Fruit fly (Drosophila melanogaster) whole organism, embryonic: ENCODE data around the gene CG6878.

ENCODE experiments used
- Ada2b ChIP-seq: fragments of 200-800 bp; sonication (Bioruptor generic); IDR thresholded peaks from 2 replicates; pipeline ENCODE4 v1.3.6; 2022; ENCODE audit warnings: missing biosample characterization, missing genetic modification characterization
- Aef1 ChIP-seq: fragments of 200-800 bp; sonication (Bioruptor generic); IDR thresholded peaks from 3 replicates; pipeline ENCODE4 v1.3.6; 2022; ENCODE audit warnings: missing biosample characterization, missing genetic modification characterization
- Asciz ChIP-seq: fragments of 200-800 bp; sonication (Bioruptor generic); optimal IDR thresholded peaks from 2 replicates; lab custom pipeline; 2017; ENCODE audit warnings: missing biosample characterization, mild to moderate bottlenecking, missing genetic modification characterization, missing genetic modification reagents
- Blimp-1 ChIP-seq: fragments of 200-800 bp; sonication (Bioruptor generic); optimal IDR thresholded peaks from 3 replicates; lab custom pipeline; 2018; ENCODE audit warnings: missing biosample characterization, missing genetic modification characterization, mild to moderate bottlenecking, moderate library complexity, missing genetic modification reagents
- C15 ChIP-seq: fragments of 200-800 bp; sonication (Bioruptor generic); IDR thresholded peaks from 3 replicates; pipeline ENCODE4 v1.3.6; 2022; ENCODE audit warnings: missing biosample characterization, missing genetic modification characterization
- CG10147 ChIP-seq: fragments of 200-800 bp; sonication (Bioruptor generic); optimal IDR thresholded peaks from 2 replicates; lab custom pipeline; 2019; ENCODE audit warnings: missing biosample characterization, mild to moderate bottlenecking, missing genetic modification characterization, moderate library complexity
- CG10431 ChIP-seq: fragments of 200-800 bp; sonication (Bioruptor generic); optimal IDR thresholded peaks from 3 replicates; lab custom pipeline; 2018; ENCODE audit warnings: missing biosample characterization, mild to moderate bottlenecking, missing genetic modification characterization
- CG11696 ChIP-seq: fragments of 200-800 bp; sonication (Bioruptor generic); IDR thresholded peaks from 2 replicates; pipeline ENCODE4 v1.3.6; 2022; ENCODE audit warnings: missing biosample characterization, missing genetic modification characterization
- CG12071 ChIP-seq: fragments of 200-800 bp; sonication (Bioruptor generic); optimal IDR thresholded peaks from 3 replicates; lab custom pipeline; 2018; ENCODE audit warnings: missing biosample characterization, mild to moderate bottlenecking, missing genetic modification characterization
- CG12659 ChIP-seq: fragments of 200-800 bp; sonication (Bioruptor generic); optimal IDR thresholded peaks from 3 replicates; lab custom pipeline; 2017; ENCODE audit warnings: mild to moderate bottlenecking, missing biosample characterization, missing genetic modification reagents, missing genetic modification characterization
- CG12942 ChIP-seq: fragments of 200-800 bp; sonication (Bioruptor generic); optimal IDR thresholded peaks from 3 replicates; lab custom pipeline; 2016; ENCODE audit warnings: missing biosample characterization, missing genetic modification characterization
- CG16779 ChIP-seq: fragments of 200-800 bp; sonication (Bioruptor generic); IDR thresholded peaks from 2 replicates; pipeline ENCODE4 v1.3.6; 2022; ENCODE audit warnings: missing biosample characterization, missing genetic modification characterization
- CG16813 ChIP-seq: fragments of 200-800 bp; sonication (Bioruptor generic); IDR thresholded peaks from 3 replicates; pipeline ENCODE4 v1.3.6; 2022; ENCODE audit warnings: missing biosample characterization, missing genetic modification characterization; ENCODE audit not compliant: partially characterized antibody
- CG2116 ChIP-seq: fragments of 200-800 bp; sonication (Bioruptor generic); optimal IDR thresholded peaks from 3 replicates; lab custom pipeline; 2018; ENCODE audit warnings: missing biosample characterization, mild to moderate bottlenecking, missing genetic modification characterization
- CG34422 ChIP-seq: fragments of 200-800 bp; sonication (Bioruptor generic); IDR thresholded peaks from 3 replicates; pipeline ENCODE4 v1.3.6; 2022; ENCODE audit warnings: missing biosample characterization, missing genetic modification characterization
- CG4424 ChIP-seq: fragments of 200-800 bp; sonication (Bioruptor generic); optimal IDR thresholded peaks from 3 replicates; lab custom pipeline; 2016; ENCODE audit warnings: missing biosample characterization, missing genetic modification characterization
- CG4617 ChIP-seq: fragments of 200-800 bp; sonication (Bioruptor generic); optimal IDR thresholded peaks from 3 replicates; lab custom pipeline; 2016; ENCODE audit warnings: missing biosample characterization, missing genetic modification characterization, borderline replicate concordance
- CG4730 ChIP-seq: fragments of 200-800 bp; sonication (Bioruptor generic); IDR thresholded peaks from 2 replicates; pipeline ENCODE4 v1.3.6; 2022; ENCODE audit warnings: missing biosample characterization, missing genetic modification characterization
- CG4854 ChIP-seq: fragments of 200-800 bp; sonication (Bioruptor generic); optimal IDR thresholded peaks from 2 replicates; lab custom pipeline; 2016; ENCODE audit warnings: missing biosample characterization, missing genetic modification characterization, inconsistent platforms
- CG8478 ChIP-seq: fragments of >200 bp; optimal IDR thresholded peaks from 2 replicates; lab custom pipeline; 2018
- CG9797 ChIP-seq: fragments of 200-800 bp; sonication (Bioruptor generic); optimal IDR thresholded peaks from 3 replicates; lab custom pipeline; 2018; ENCODE audit warnings: missing biosample characterization, mild to moderate bottlenecking, missing genetic modification characterization
- CG9932 ChIP-seq: fragments of 200-800 bp; sonication (Bioruptor generic); IDR thresholded peaks from 2 replicates; pipeline ENCODE4 v1.3.6; 2022; ENCODE audit warnings: missing biosample characterization, missing genetic modification characterization
- E2f1 ChIP-seq: fragments of 200-800 bp; sonication (Bioruptor generic); IDR thresholded peaks from 2 replicates; pipeline ENCODE4 v1.3.6; 2022; ENCODE audit warnings: missing biosample characterization, missing genetic modification characterization
- HmgD ChIP-seq: fragments of 200-800 bp; sonication (Bioruptor generic); optimal IDR thresholded peaks from 3 replicates; lab custom pipeline; 2016; ENCODE audit warnings: missing biosample characterization, missing genetic modification characterization
- MBD-R2 ChIP-seq: fragments of 200-800 bp; sonication (Bioruptor generic); IDR thresholded peaks from 2 replicates; pipeline ENCODE4 v1.3.6; 2022; ENCODE audit warnings: missing biosample characterization, missing genetic modification characterization
- MESR4 ChIP-seq: fragments of 200-800 bp; sonication (Bioruptor generic); optimal IDR thresholded peaks from 2 replicates; lab custom pipeline; 2018; ENCODE audit warnings: missing biosample characterization, mild to moderate bottlenecking, missing genetic modification characterization, moderate library complexity
- Myb ChIP-seq: fragments of 200-800 bp; sonication (Bioruptor generic); optimal IDR thresholded peaks from 2 replicates; lab custom pipeline; 2016; ENCODE audit warnings: missing biosample characterization, missing genetic modification characterization
- Opbp ChIP-seq: fragments of 200-800 bp; sonication (Bioruptor generic); IDR thresholded peaks from 3 replicates; pipeline ENCODE4 v1.3.6; 2022; ENCODE audit warnings: missing biosample characterization, missing genetic modification characterization; ENCODE audit not compliant: partially characterized antibody
- Side ChIP-seq: fragments of 200-800 bp; sonication (Bioruptor generic); optimal IDR thresholded peaks from 2 replicates; lab custom pipeline; 2016; ENCODE audit warnings: missing biosample characterization, missing genetic modification characterization
- Sin3A ChIP-seq: fragments of >200 bp; optimal IDR thresholded peaks from 2 replicates; lab custom pipeline; 2018
- YL-1 ChIP-seq: fragments of 200-800 bp; sonication (Bioruptor generic); optimal IDR thresholded peaks from 3 replicates; lab custom pipeline; 2017; ENCODE audit warnings: missing biosample characterization, mild to moderate bottlenecking, missing genetic modification characterization
- al ChIP-seq: fragments of 200-800 bp; sonication (Bioruptor generic); IDR thresholded peaks from 2 replicates; pipeline ENCODE4 v1.3.6; 2022; ENCODE audit warnings: missing biosample characterization, missing genetic modification characterization
- ara ChIP-seq: fragments of 200-800 bp; sonication (Bioruptor generic); IDR thresholded peaks from 2 replicates; pipeline ENCODE4 v1.3.6; 2022; ENCODE audit warnings: missing biosample characterization, missing genetic modification characterization
- bcd ChIP-seq: fragments of 200-800 bp; sonication (Bioruptor generic); optimal IDR thresholded peaks from 2 replicates; lab custom pipeline; 2017; ENCODE audit warnings: missing biosample characterization, mild to moderate bottlenecking, missing genetic modification characterization
- cas ChIP-seq: fragments of 200-800 bp; sonication (Bioruptor generic); IDR thresholded peaks from 2 replicates; pipeline ENCODE4 v1.3.6; 2022; ENCODE audit warnings: missing biosample characterization, missing genetic modification characterization
- cato ChIP-seq: fragments of 200-800 bp; sonication (Bioruptor generic); optimal IDR thresholded peaks from 2 replicates; lab custom pipeline; 2016; ENCODE audit warnings: missing biosample characterization, missing genetic modification characterization, borderline replicate concordance
- dmrt11E ChIP-seq: fragments of 200-800 bp; sonication (Bioruptor generic); optimal IDR thresholded peaks from 3 replicates; lab custom pipeline; 2018; ENCODE audit warnings: missing biosample characterization, mild to moderate bottlenecking, missing genetic modification characterization, moderate library complexity
- hbn ChIP-seq: fragments of 200-800 bp; sonication (Bioruptor generic); IDR thresholded peaks from 2 replicates; pipeline ENCODE4 v1.3.6; 2022; ENCODE audit warnings: missing biosample characterization, missing genetic modification characterization; ENCODE audit not compliant: partially characterized antibody
- hkb ChIP-seq, 2 experiments: fragments of 200-800 bp in 1 of 2; fragments of >200 bp in 1 of 2; sonication (Bioruptor generic) in 1 of 2; IDR thresholded peaks in 1 of 2; optimal IDR thresholded peaks in 1 of 2; 2 replicates each; pipeline versions ENCODE4 v1.3.6 to Lab custom; 2017 to 2022; ENCODE audit warnings: missing biosample characterization in 1 of 2, missing genetic modification characterization in 1 of 2
- kni ChIP-seq: fragments of 200-800 bp; sonication (Bioruptor generic); optimal IDR thresholded peaks from 3 replicates; lab custom pipeline; 2017; ENCODE audit warnings: mild to moderate bottlenecking, missing biosample characterization, missing genetic modification reagents, missing genetic modification characterization
- mam ChIP-seq: fragments of 200-800 bp; sonication (Bioruptor generic); optimal IDR thresholded peaks from 3 replicates; lab custom pipeline; 2016; ENCODE audit warnings: missing biosample characterization, missing genetic modification characterization
- phol ChIP-seq: fragments of 200-800 bp; sonication (Bioruptor generic); optimal IDR thresholded peaks from 3 replicates; lab custom pipeline; 2018; ENCODE audit warnings: missing biosample characterization, mild to moderate bottlenecking, missing genetic modification characterization, moderate library complexity
- pnt ChIP-seq: fragments of 200-800 bp; sonication (Bioruptor generic); optimal IDR thresholded peaks from 3 replicates; lab custom pipeline; 2016; ENCODE audit warnings: missing biosample characterization, missing genetic modification characterization
- pzg ChIP-seq: fragments of 200-800 bp; sonication (Bioruptor generic); optimal IDR thresholded peaks from 3 replicates; lab custom pipeline; 2018; ENCODE audit warnings: missing biosample characterization, mild to moderate bottlenecking, missing genetic modification characterization, moderate library complexity
- salm ChIP-seq: fragments of 200-800 bp; sonication (Bioruptor generic); optimal IDR thresholded peaks from 2 replicates; lab custom pipeline; 2018; ENCODE audit warnings: missing biosample characterization, mild to moderate bottlenecking, missing genetic modification characterization
- sc ChIP-seq, 3 experiments: fragments of >200 bp in 2 of 3; fragments of 200-800 bp in 1 of 3; sonication (Bioruptor generic) in 1 of 3; optimal IDR thresholded peaks; 2 replicates in 2 of 3; 3 replicates in 1 of 3; lab custom pipeline; 2017; ENCODE audit warnings: mild to moderate bottlenecking in 1 of 3, missing biosample characterization in 1 of 3, missing genetic modification characterization in 1 of 3, missing genetic modification reagents in 1 of 3
- sens-2 ChIP-seq: fragments of 200-800 bp; sonication (Bioruptor generic); IDR thresholded peaks from 2 replicates; pipeline ENCODE4 v1.3.6; 2022; ENCODE audit warnings: missing biosample characterization, missing genetic modification characterization
- shn ChIP-seq: fragments of 200-800 bp; sonication (Bioruptor generic); optimal IDR thresholded peaks from 3 replicates; lab custom pipeline; 2016; ENCODE audit warnings: missing biosample characterization, missing genetic modification characterization
- stc ChIP-seq: fragments of 200-800 bp; sonication (Bioruptor generic); IDR thresholded peaks from 2 replicates; pipeline ENCODE4 v1.3.6; 2022; ENCODE audit warnings: missing biosample characterization, missing genetic modification characterization
- vvl ChIP-seq: fragments of 200-800 bp; sonication (Bioruptor generic); IDR thresholded peaks from 2 replicates; pipeline ENCODE4 v1.3.6; 2022; ENCODE audit warnings: missing biosample characterization, missing genetic modification characterization
- zf30C ChIP-seq: fragments of 200-800 bp; sonication (Bioruptor generic); optimal IDR thresholded peaks from 3 replicates; lab custom pipeline; 2018; ENCODE audit warnings: missing biosample characterization, mild to moderate bottlenecking, missing genetic modification characterization

Gene CG6878

DNA sequence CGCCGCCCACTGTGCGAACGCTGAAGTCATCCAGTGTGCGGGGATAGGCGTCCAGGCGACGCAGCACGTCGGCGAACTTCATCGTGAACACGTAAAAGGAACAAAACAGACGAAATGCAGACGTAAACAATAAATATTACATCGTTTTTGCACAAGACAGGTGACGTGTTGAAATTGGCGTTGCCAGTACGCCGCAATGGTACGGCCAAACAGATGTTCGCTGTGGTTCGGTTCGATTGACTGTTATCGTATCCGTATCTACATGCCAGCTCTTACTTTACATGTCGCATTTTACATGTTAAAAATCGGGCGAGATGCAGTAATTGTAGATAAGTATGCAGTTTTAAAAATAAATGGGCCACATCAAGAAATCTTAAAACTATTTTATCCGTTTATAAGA is 1.8 kb downstream of the CG6878 start, which contains the start of gene CG7011 (continued):
- TF ChIP-seq al (GFP tag; lab: Robert Waterston, UW), result no peak
- no peak for TF ChIP-seq Aef1 (GFP tag; lab: Robert Waterston, UW)
- TF ChIP-seq CG4424 (GFP tag; lab: Kevin White, UChicago), result no peak
- no peak for TF ChIP-seq CG4730
- TF ChIP-seq CG8478 (lab: Kevin White, UChicago), result no peak
- no peak for TF ChIP-seq Blimp-1 (GFP tag; lab: Kevin White, UChicago)
- no peak for TF ChIP-seq CG12071 (GFP tag; lab: Kevin White, UChicago)
- no peak for TF ChIP-seq pnt
- peak; percentile 35; the same call in 1 of the 2 replicates for TF ChIP-seq hbn
- no peak for TF ChIP-seq cato (GFP tag; lab: Kevin White, UChicago)
- no peak for TF ChIP-seq HmgD (GFP tag; lab: Kevin White, UChicago)
- peak; percentile 45 for TF ChIP-seq CG10431 (GFP tag; lab: Kevin White, UChicago)
- TF ChIP-seq MESR4 (GFP tag; lab: Kevin White, UChicago), result peak; percentile 17
- no peak for TF ChIP-seq Asciz (GFP tag; lab: Kevin White, UChicago)
- TF ChIP-seq cas (GFP tag; lab: Robert Waterston, UW), result no peak
- no peak for TF ChIP-seq zf30C
- peak; percentile 0 for TF ChIP-seq CG9797 (GFP tag; lab: Kevin White, UChicago)
- TF ChIP-seq C15 (GFP tag; lab: Robert Waterston, UW), result no peak
- TF ChIP-seq CG34422 (GFP tag; lab: Robert Waterston, UW), result peak; percentile 69; the same call in 1 of the 3 replicates
- no peak for TF ChIP-seq ara (GFP tag; lab: Robert Waterston, UW)
- peak; percentile 31 for TF ChIP-seq Sin3A
- TF ChIP-seq dmrt11E, result no peak
- TF ChIP-seq salm, result no peak
- peak; percentile 67 for TF ChIP-seq MBD-R2 (GFP tag; lab: Robert Waterston, UW)
- no peak for TF ChIP-seq sens-2 (GFP tag; lab: Robert Waterston, UW)
- TF ChIP-seq stc, result no peak
- no peak for TF ChIP-seq E2f1
- no peak for TF ChIP-seq Side (GFP tag; lab: Kevin White, UChicago)
- no peak for TF ChIP-seq shn
- no peak for TF ChIP-seq CG10147 (GFP tag; lab: Kevin White, UChicago)
- no peak for TF ChIP-seq Ada2b (GFP tag; lab: Robert Waterston, UW)
- no peak for TF ChIP-seq bcd (GFP tag; lab: Kevin White, UChicago)
- TF ChIP-seq YL-1 (GFP tag; lab: Kevin White, UChicago), result peak; percentile 24
- no peak for TF ChIP-seq hkb (optimal IDR thresholded peaks at IDR 0.05; lab: Kevin White, UChicago)
- no peak for TF ChIP-seq hkb (GFP tag; IDR thresholded peaks at IDR 0.05; lab: Robert Waterston, UW)
- no peak for TF ChIP-seq CG4854 (GFP tag; lab: Kevin White, UChicago)
- peak; percentile 26 for TF ChIP-seq CG4617 (GFP tag; lab: Kevin White, UChicago)
- peak; percentile 8 for TF ChIP-seq mam
- no peak for TF ChIP-seq CG9932 (GFP tag; lab: Robert Waterston, UW)
- no peak for TF ChIP-seq CG12659 (GFP tag; lab: Kevin White, UChicago)
- peak; percentile 16 for TF ChIP-seq CG2116 (GFP tag; lab: Kevin White, UChicago)
- TF ChIP-seq sc (optimal IDR thresholded peaks at IDR 0.05; lab: Kevin White, UChicago), result no peak
- TF ChIP-seq sc (GFP tag; optimal IDR thresholded peaks at IDR 0.05; lab: Kevin White, UChicago), result no peak
- no peak for TF ChIP-seq kni (GFP tag; lab: Kevin White, UChicago)
- peak; percentile 61; the same call in 2 of the 3 replicates for TF ChIP-seq CG16813 (GFP tag; lab: Robert Waterston, UW)
- TF ChIP-seq vvl (GFP tag; lab: Robert Waterston, UW), result no peak
- TF ChIP-seq CG11696 (GFP tag; lab: Robert Waterston, UW), result no peak
- TF ChIP-seq CG12942 (GFP tag; lab: Kevin White, UChicago), result no peak
- no peak for TF ChIP-seq CG16779 (GFP tag; lab: Robert Waterston, UW)
- peak; percentile 30; the same call in 1 of the 3 replicates for TF ChIP-seq Opbp (GFP tag; lab: Robert Waterston, UW)
- TF ChIP-seq phol, result no peak
- peak; percentile 57 for TF ChIP-seq pzg (GFP tag; lab: Kevin White, UChicago)
- peak; percentile 10 for TF ChIP-seq Myb (GFP tag; lab: Kevin White, UChicago)
